Worm (Caenorhabditis elegans): Measurements from ENCODE around the gene fbxa-112.
"Not testable (repeated sequence)": the region's sequence is repeated elsewhere in the genome, so short reads cannot be mapped to it uniquely, and the experiment has no call there.

- TF ChIP-seq fos-1 (tag; optimal IDR thresholded peaks at IDR 0.05); nhr-237 (tag; optimal IDR thresholded peaks at IDR 0.05); daf-8 (GFP tag; IDR thresholded peaks at IDR 0.05); hmg-1.1 (GFP tag; IDR thresholded peaks at IDR 0.05); pha-4 (GFP tag; IDR thresholded peaks at IDR 0.05); pha-4 (tag; optimal IDR thresholded peaks at IDR 0.05); nhr-11 (tag; optimal IDR thresholded peaks at IDR 0.05); lir-3 (tag; optimal IDR thresholded peaks at IDR 0.05); nhr-76 (tag; optimal IDR thresholded peaks at IDR 0.05); unc-39 (tag; optimal IDR thresholded peaks at IDR 0.05); dpl-1 (GFP tag; optimal IDR thresholded peaks at IDR 0.05); Y48G9A.11 (GFP tag; IDR thresholded peaks at IDR 0.05); F10B5.3 (tag; optimal IDR thresholded peaks at IDR 0.05); tag-97 (GFP tag; IDR thresholded peaks at IDR 0.05): not testable (repeated sequence)
Observed at ce11 chrV:16938731-16939130, 9.2 kb downstream of the fbxa-112 start, which contains the start of gene fbxa-148.
